Worm (Caenorhabditis elegans) whole organism, midembryonic: ENCODE data around the gene dlhd-1.

Experiments
- T22C8.4 ChIP-seq: fragments of 200-800 bp; sonication (Bioruptor generic); IDR thresholded peaks from 2 replicates; pipeline ENCODE4 v1.3.6; 2022; ENCODE audit warnings: missing genetic modification characterization, missing compliant biosample characterization
- cog-1 ChIP-seq: sonication (generic microtip); optimal IDR thresholded peaks from 2 replicates; lab custom pipeline; 2016; ENCODE audit warnings: missing genetic modification characterization, missing compliant biosample characterization
- flt-1 ChIP-seq: fragments of 200-800 bp; sonication (Bioruptor generic); IDR thresholded peaks from 2 replicates; pipeline ENCODE4 v1.3.6; 2022; ENCODE audit warnings: missing genetic modification characterization, missing compliant biosample characterization
- klf-2 ChIP-seq: fragments of 200-800 bp; sonication (Bioruptor generic); conservative IDR thresholded peaks from 2 replicates; pipeline ENCODE4 v1.3.6; 2022; ENCODE audit warnings: missing genetic modification reagents, missing genetic modification characterization, missing compliant biosample characterization
- med-1 ChIP-seq: sonication (generic microtip); optimal IDR thresholded peaks from 2 replicates; lab custom pipeline; 2017; ENCODE audit warnings: missing genetic modification characterization, mild to moderate bottlenecking, missing compliant biosample characterization, antibody characterized with exemption, missing genetic modification reagents; ENCODE audit not compliant: insufficient read depth
- ref-1 ChIP-seq: fragments of 200-800 bp; sonication (Bioruptor generic); conservative IDR thresholded peaks from 2 replicates; pipeline ENCODE4 v1.3.6; 2022; ENCODE audit warnings: missing genetic modification reagents, missing genetic modification characterization, missing compliant biosample characterization
- tab-1 ChIP-seq: fragments of 200-800 bp; sonication (Bioruptor generic); IDR thresholded peaks from 2 replicates; pipeline ENCODE4 v1.3.6; 2022; ENCODE audit warnings: missing genetic modification characterization, missing compliant biosample characterization
- ztf-29 ChIP-seq: fragments of 200-800 bp; sonication (Bioruptor generic); IDR thresholded peaks from 2 replicates; pipeline ENCODE4 v1.3.6; 2022; ENCODE audit warnings: missing genetic modification reagents, missing genetic modification characterization, missing compliant biosample characterization

ce11 chrII:1163275-1163674, 8.7 kb downstream of the dlhd-1 start, which contains the start of gene T23F4.2:
- TF ChIP-seq flt-1 (GFP tag; lab: Robert Waterston, UW) (no peak), med-1 (no peak), ztf-29 (no peak), T22C8.4 (no peak), ref-1 (no peak), klf-2 (GFP tag; lab: Robert Waterston, UW) (no peak), cog-1 (tag; lab: Kevin White, UChicago) (no peak), tab-1 (no peak)
